Fruit fly (Drosophila melanogaster) whole organism, prepupa: Measurements from ENCODE around the gene ab.

Experiments
- CG10631 ChIP-seq: fragments of 200-800 bp; sonication (Bioruptor generic); optimal IDR thresholded peaks from 2 replicates; lab custom pipeline; 2016; ENCODE audit warnings: missing biosample characterization, missing genetic modification characterization
- CG10669 ChIP-seq: fragments of 200-800 bp; sonication (Bioruptor generic); optimal IDR thresholded peaks from 3 replicates; lab custom pipeline; 2018; ENCODE audit warnings: missing biosample characterization, mild to moderate bottlenecking, missing genetic modification characterization, moderate library complexity
- CG11294 ChIP-seq: fragments of 200-800 bp; sonication (Bioruptor generic); IDR thresholded peaks from 2 replicates; pipeline ENCODE4 v1.3.6; 2022; ENCODE audit warnings: missing biosample characterization, missing genetic modification characterization
- CG11762 ChIP-seq: fragments of 200-800 bp; sonication (Bioruptor generic); optimal IDR thresholded peaks from 3 replicates; lab custom pipeline; 2016; ENCODE audit warnings: missing biosample characterization, missing genetic modification characterization; ENCODE audit not compliant: insufficient read depth
- CG11902 ChIP-seq: fragments of 200-800 bp; sonication (Bioruptor generic); optimal IDR thresholded peaks from 3 replicates; lab custom pipeline; 2016; ENCODE audit warnings: missing biosample characterization, missing genetic modification characterization
- CG1621 ChIP-seq: fragments of 200-800 bp; sonication (Bioruptor generic); optimal IDR thresholded peaks from 3 replicates; lab custom pipeline; 2018; ENCODE audit warnings: missing biosample characterization, mild to moderate bottlenecking, missing genetic modification characterization
- CG16779 ChIP-seq: fragments of 200-800 bp; sonication (Bioruptor generic); optimal IDR thresholded peaks from 3 replicates; lab custom pipeline; 2017; ENCODE audit warnings: missing biosample characterization, mild to moderate bottlenecking, missing genetic modification characterization
- CG3032 ChIP-seq: fragments of 200-800 bp; optimal IDR thresholded peaks from 2 replicates; lab custom pipeline; 2019; ENCODE audit warnings: missing biosample characterization, mild to moderate bottlenecking, missing genetic modification characterization, moderate library complexity
- CG31627 ChIP-seq: fragments of 200-800 bp; sonication (Bioruptor generic); optimal IDR thresholded peaks from 3 replicates; lab custom pipeline; 2016; ENCODE audit warnings: missing biosample characterization, missing genetic modification characterization
- CG32006 ChIP-seq: fragments of 200-800 bp; sonication (Bioruptor generic); optimal IDR thresholded peaks from 3 replicates; lab custom pipeline; 2017; ENCODE audit warnings: missing biosample characterization, mild to moderate bottlenecking, missing genetic modification characterization
- CG34406 ChIP-seq: fragments of 200-800 bp; sonication (Bioruptor generic); optimal IDR thresholded peaks from 3 replicates; lab custom pipeline; 2016; ENCODE audit warnings: missing biosample characterization, missing genetic modification characterization
- CG6163 ChIP-seq: fragments of 200-800 bp; sonication (Bioruptor generic); IDR thresholded peaks from 3 replicates; pipeline ENCODE4 v1.3.6; 2022; ENCODE audit warnings: missing biosample characterization, missing genetic modification characterization
- CG6276 ChIP-seq: fragments of 200-800 bp; sonication (Bioruptor generic); optimal IDR thresholded peaks from 2 replicates; lab custom pipeline; 2017; ENCODE audit warnings: missing biosample characterization, mild to moderate bottlenecking, missing genetic modification characterization
- CG6792 ChIP-seq: fragments of 200-800 bp; sonication (Bioruptor generic); optimal IDR thresholded peaks from 3 replicates; lab custom pipeline; 2016; ENCODE audit warnings: missing biosample characterization, missing genetic modification characterization
- CG6808 ChIP-seq: fragments of 200-800 bp; sonication (Bioruptor generic); optimal IDR thresholded peaks from 3 replicates; lab custom pipeline; 2017; ENCODE audit warnings: missing biosample characterization, missing genetic modification characterization, mild to moderate bottlenecking, moderate library complexity, missing genetic modification reagents
- CG7368 ChIP-seq: fragments of 200-800 bp; sonication (Bioruptor generic); optimal IDR thresholded peaks from 3 replicates; lab custom pipeline; 2016; ENCODE audit warnings: missing biosample characterization, missing genetic modification characterization
- CG8119 ChIP-seq: fragments of 200-800 bp; sonication (Bioruptor generic); IDR thresholded peaks from 3 replicates; pipeline ENCODE4 v1.3.6; 2022; ENCODE audit warnings: missing biosample characterization, missing genetic modification characterization
- CG8319 ChIP-seq: fragments of 200-800 bp; sonication (Bioruptor generic); optimal IDR thresholded peaks from 3 replicates; lab custom pipeline; 2016; ENCODE audit warnings: missing biosample characterization, missing genetic modification characterization
- CG8632 ChIP-seq: fragments of 200-800 bp; sonication (Bioruptor generic); optimal IDR thresholded peaks from 3 replicates; lab custom pipeline; 2016; ENCODE audit warnings: missing biosample characterization, missing genetic modification characterization
- Eip78C ChIP-seq: fragments of 200-800 bp; sonication (Bioruptor generic); peaks from one replicate; lab custom pipeline; 2016; ENCODE audit warnings: missing biosample characterization, missing genetic modification characterization
- Eip93F ChIP-seq: fragments of 200-800 bp; sonication (Bioruptor generic); optimal IDR thresholded peaks from 2 replicates; lab custom pipeline; 2016; ENCODE audit warnings: missing biosample characterization, mild to moderate bottlenecking, missing genetic modification characterization
- Ets21C ChIP-seq: fragments of 200-800 bp; sonication (Bioruptor generic); optimal IDR thresholded peaks from 3 replicates; lab custom pipeline; 2016; ENCODE audit warnings: missing biosample characterization, missing genetic modification characterization
- Ets96B ChIP-seq: fragments of 200-800 bp; optimal IDR thresholded peaks from 2 replicates; lab custom pipeline; 2019; ENCODE audit warnings: missing biosample characterization, mild to moderate bottlenecking, missing genetic modification characterization, moderate library complexity
- Gug ChIP-seq: fragments of 200-800 bp; sonication (Bioruptor generic); IDR thresholded peaks from 2 replicates; pipeline ENCODE4 v1.3.6; 2022; ENCODE audit warnings: missing biosample characterization, missing genetic modification characterization
- Hr38 ChIP-seq: sonication (Bioruptor generic); optimal IDR thresholded peaks from 2 replicates; lab custom pipeline; 2016; ENCODE audit warnings: missing biosample characterization, missing genetic modification characterization
- Hr39 ChIP-seq: fragments of 200-800 bp; sonication (Bioruptor generic); optimal IDR thresholded peaks from 2 replicates; lab custom pipeline; 2016; ENCODE audit warnings: missing biosample characterization, missing genetic modification characterization
- Hr4 ChIP-seq: fragments of 200-800 bp; sonication (Bioruptor generic); optimal IDR thresholded peaks from 3 replicates; lab custom pipeline; 2016; ENCODE audit warnings: missing biosample characterization, missing genetic modification characterization
- Lpt ChIP-seq: fragments of 200-800 bp; sonication (Bioruptor generic); optimal IDR thresholded peaks from 3 replicates; lab custom pipeline; 2016; ENCODE audit warnings: missing biosample characterization, missing genetic modification characterization
- OdsH ChIP-seq: fragments of 200-800 bp; sonication (Bioruptor generic); optimal IDR thresholded peaks from 3 replicates; lab custom pipeline; 2016; ENCODE audit warnings: missing biosample characterization, missing genetic modification characterization
- Smox ChIP-seq: fragments of 200-800 bp; sonication (Bioruptor generic); optimal IDR thresholded peaks from 3 replicates; lab custom pipeline; 2016; ENCODE audit warnings: missing biosample characterization, missing genetic modification characterization
- Sox15 ChIP-seq: fragments of 200-800 bp; sonication (Bioruptor generic); optimal IDR thresholded peaks from 3 replicates; lab custom pipeline; 2016; ENCODE audit warnings: missing biosample characterization, missing genetic modification characterization
- achi ChIP-seq: fragments of 200-800 bp; sonication (Bioruptor generic); optimal IDR thresholded peaks from 3 replicates; lab custom pipeline; 2016; ENCODE audit warnings: missing biosample characterization, missing genetic modification characterization
- acj6 ChIP-seq: fragments of 200-800 bp; sonication (Bioruptor generic); optimal IDR thresholded peaks from 3 replicates; lab custom pipeline; 2016; ENCODE audit warnings: missing biosample characterization, missing genetic modification characterization
- cyc ChIP-seq: fragments of 200-800 bp; sonication (Bioruptor generic); optimal IDR thresholded peaks from 3 replicates; lab custom pipeline; 2016; ENCODE audit warnings: missing biosample characterization, missing genetic modification characterization
- dsx ChIP-seq: fragments of 200-800 bp; optimal IDR thresholded peaks from 3 replicates; lab custom pipeline; 2019; ENCODE audit warnings: missing biosample characterization, mild to moderate bottlenecking, missing genetic modification characterization, moderate library complexity; ENCODE audit not compliant: poor library complexity, severe bottlenecking
- eg ChIP-seq: fragments of 200-800 bp; sonication (Bioruptor generic); IDR thresholded peaks from 3 replicates; pipeline ENCODE4 v1.3.6; 2022; ENCODE audit warnings: missing biosample characterization, missing genetic modification characterization
- esn ChIP-seq: fragments of 200-800 bp; sonication (Bioruptor generic); optimal IDR thresholded peaks from 2 replicates; lab custom pipeline; 2016; ENCODE audit warnings: missing biosample characterization, mild to moderate bottlenecking, missing genetic modification characterization, moderate library complexity
- fd85E ChIP-seq: fragments of 200-800 bp; sonication (Bioruptor generic); optimal IDR thresholded peaks from 3 replicates; lab custom pipeline; 2016; ENCODE audit warnings: missing biosample characterization, missing genetic modification characterization
- fkh ChIP-seq: fragments of 200-800 bp; sonication (Bioruptor generic); optimal IDR thresholded peaks from 3 replicates; lab custom pipeline; 2017; ENCODE audit warnings: missing biosample characterization, mild to moderate bottlenecking, missing genetic modification characterization, moderate library complexity
- lz ChIP-seq: fragments of 200-800 bp; sonication (Bioruptor generic); optimal IDR thresholded peaks from 3 replicates; lab custom pipeline; 2016; ENCODE audit warnings: missing biosample characterization, missing genetic modification characterization
- net ChIP-seq: fragments of 200-800 bp; sonication (Bioruptor generic); optimal IDR thresholded peaks from 3 replicates; lab custom pipeline; 2016; ENCODE audit warnings: missing biosample characterization, missing genetic modification characterization
- pdm3 ChIP-seq: fragments of 200-800 bp; sonication (Bioruptor generic); optimal IDR thresholded peaks from 3 replicates; lab custom pipeline; 2016; ENCODE audit warnings: missing biosample characterization, missing genetic modification characterization
- salr ChIP-seq, 2 experiments: fragments of 200-800 bp; sonication (Bioruptor generic); optimal IDR thresholded peaks; 3 replicates each; lab custom pipeline; 2016 to 2018; ENCODE audit warnings: missing biosample characterization in 2 of 2, missing genetic modification characterization in 2 of 2, mild to moderate bottlenecking in 1 of 2
- spab ChIP-seq: fragments of 200-800 bp; sonication (Bioruptor generic); optimal IDR thresholded peaks from 2 replicates; lab custom pipeline; 2017; ENCODE audit warnings: missing biosample characterization, mild to moderate bottlenecking, missing genetic modification characterization, missing genetic modification reagents
- ss ChIP-seq, 2 experiments: fragments of 200-800 bp; sonication (Bioruptor generic); optimal IDR thresholded peaks; 2 replicates in 1 of 2; 3 replicates in 1 of 2; lab custom pipeline; 2017 to 2018; ENCODE audit warnings: mild to moderate bottlenecking in 2 of 2, missing biosample characterization in 2 of 2, missing genetic modification characterization in 2 of 2, moderate library complexity in 1 of 2
- svp ChIP-seq: fragments of 200-800 bp; sonication (Bioruptor generic); peaks from one replicate; lab custom pipeline; 2016; ENCODE audit warnings: missing biosample characterization, missing genetic modification characterization
- vri ChIP-seq: fragments of 200-800 bp; sonication (Bioruptor generic); optimal IDR thresholded peaks from 3 replicates; lab custom pipeline; 2016; ENCODE audit warnings: missing biosample characterization, mild to moderate bottlenecking, missing genetic modification characterization

The ab gene

DNA sequence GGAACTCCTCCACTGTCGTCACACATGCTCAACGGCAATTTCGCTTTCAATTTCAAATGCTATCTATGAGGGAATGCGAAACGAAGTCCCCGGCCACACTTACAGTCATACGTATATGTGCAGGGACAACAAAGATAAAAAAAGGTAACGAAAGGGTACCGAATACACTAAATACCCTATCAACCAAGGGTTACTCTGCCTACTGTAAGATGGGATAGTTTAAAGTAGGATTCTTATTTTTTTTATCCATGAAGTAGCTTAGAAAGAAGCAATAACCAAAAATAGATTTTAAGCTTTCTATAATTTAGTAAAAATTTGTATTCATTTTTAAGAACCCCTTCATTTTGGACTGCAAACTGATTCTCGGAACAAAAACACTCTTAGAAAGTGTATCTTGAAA, 40.7 kb downstream of the ab start (continued):
- TF ChIP-seq CG16779 (tag; lab: Kevin White, UChicago) (no peak), OdsH (GFP tag; lab: Kevin White, UChicago) (no peak), fd85E (GFP tag; lab: Kevin White, UChicago) (no peak), Ets96B (tag; lab: Kevin White, UChicago) (no peak), Smox (GFP tag; lab: Kevin White, UChicago) (no peak), spab (GFP tag; lab: Kevin White, UChicago) (no peak), dsx (GFP tag; lab: Kevin White, UChicago) (no peak), Lpt (GFP tag; lab: Kevin White, UChicago) (no peak), fkh (GFP tag; lab: Kevin White, UChicago) (no peak), CG8632 (GFP tag; lab: Kevin White, UChicago) (no peak), CG11762 (GFP tag; lab: Kevin White, UChicago) (no peak), cyc (GFP tag; lab: Kevin White, UChicago) (no peak), Hr38 (GFP tag; lab: Kevin White, UChicago) (no peak), esn (GFP tag; lab: Kevin White, UChicago) (no peak), pdm3 (GFP tag; lab: Kevin White, UChicago) (no peak), Sox15 (GFP tag; lab: Kevin White, UChicago) (no peak), CG3032 (tag; lab: Kevin White, UChicago) (no peak), vri (GFP tag; lab: Kevin White, UChicago) (no peak), CG32006 (GFP tag; lab: Kevin White, UChicago) (peak; percentile 41), CG11902 (GFP tag; lab: Kevin White, UChicago) (no peak), CG8319 (no peak), ss (GFP tag; optimal IDR thresholded peaks at IDR 0.05; lab: Kevin White, UChicago) (no peak), CG6276 (GFP tag; lab: Kevin White, UChicago) (no peak), CG6808 (GFP tag; lab: Kevin White, UChicago) (no peak), CG6163 (GFP tag; lab: Robert Waterston, UW) (no peak), CG10669 (GFP tag; lab: Kevin White, UChicago) (no peak), net (no peak), CG7368 (GFP tag; lab: Kevin White, UChicago) (no peak), achi (GFP tag; lab: Kevin White, UChicago) (no peak)

- TF ChIP-seq Eip93F (GFP tag; lab: Kevin White, UChicago): no peak
- TF ChIP-seq Ets21C (GFP tag; lab: Kevin White, UChicago): peak; percentile 27
- peak; percentile 32; the same call in 2 of the 3 replicates for TF ChIP-seq CG6163 (GFP tag; lab: Robert Waterston, UW)
- TF ChIP-seq CG11294 (GFP tag; lab: Robert Waterston, UW): no peak
- peak; percentile 50 for TF ChIP-seq Hr4
- no peak for TF ChIP-seq Hr39
- TF ChIP-seq CG8119 (GFP tag; lab: Robert Waterston, UW): 0 out of 3 replicates have a peak, but pooled peaks have one; percentile 23
- TF ChIP-seq Lpt (GFP tag; lab: Kevin White, UChicago): no peak
- TF ChIP-seq OdsH (GFP tag; lab: Kevin White, UChicago): no peak
- TF ChIP-seq salr (GFP tag; optimal IDR thresholded peaks at IDR 0.05; lab: Kevin White, UChicago): no peak
- peak; percentile 39 for TF ChIP-seq lz (GFP tag; lab: Kevin White, UChicago)
- TF ChIP-seq Ets96B (tag; lab: Kevin White, UChicago): peak; percentile 11
- no peak for TF ChIP-seq fkh (GFP tag; lab: Kevin White, UChicago)
- peak; percentile 17; the same call in 1 of the 2 replicates for TF ChIP-seq Gug
- TF ChIP-seq CG31627 (GFP tag; lab: Kevin White, UChicago): peak; percentile 64
- peak; percentile 2 for TF ChIP-seq CG8319
- peak; percentile 11 for TF ChIP-seq CG3032 (tag; lab: Kevin White, UChicago)
- peak; percentile 34 for TF ChIP-seq cyc (GFP tag; lab: Kevin White, UChicago)
- TF ChIP-seq CG1621: no peak
- no peak for TF ChIP-seq svp (GFP tag; lab: Kevin White, UChicago)
- peak; percentile 29 for TF ChIP-seq acj6 (GFP tag; lab: Kevin White, UChicago)
- peak; percentile 69 for TF ChIP-seq Eip78C (GFP tag; lab: Kevin White, UChicago)
- peak; percentile 59 for TF ChIP-seq CG10631 (GFP tag; lab: Kevin White, UChicago)
- peak; percentile 33 for TF ChIP-seq dsx (GFP tag; lab: Kevin White, UChicago)
- peak; percentile 17 for TF ChIP-seq CG6792 (GFP tag; lab: Kevin White, UChicago)
- TF ChIP-seq eg (GFP tag; lab: Robert Waterston, UW): peak; percentile 41; the same call in 1 of the 3 replicates
- TF ChIP-seq CG34406: no peak
- TF ChIP-seq, all 60 proteins: peak for 17
These were observed 58.6 kb downstream of the ab start, which contains the start of gene cmet for dm6 chr2L:11268933-11269631. cmet (minus strand) TSS chr2L:11269002.
